Worm (Caenorhabditis elegans) whole organism, L1 larva: Measurements from ENCODE around the gene sre-52.
A peak's percentile ranks its signal among the peaks of the same experiment; 100 is the strongest.

Experiments
- C16A3.4 ChIP-seq: fragments of 150-350 bp; optimal IDR thresholded peaks from 2 replicates; lab custom pipeline; 2014; ENCODE audit warnings: missing biosample characterization, missing genetic modification characterization
- C34B4.2 ChIP-seq: sonication (generic microtip); optimal IDR thresholded peaks from 2 replicates; lab custom pipeline; 2017; ENCODE audit warnings: mild to moderate bottlenecking, missing genetic modification characterization, missing compliant biosample characterization
- F16B12.6 ChIP-seq: fragments of 150-350 bp; optimal IDR thresholded peaks from 2 replicates; lab custom pipeline; 2014; ENCODE audit warnings: missing biosample characterization, missing genetic modification characterization
- ama-1 ChIP-seq: fragments of 150-350 bp; optimal IDR thresholded peaks from 2 replicates; lab custom pipeline; 2014
- blmp-1 ChIP-seq: fragments of 150-350 bp; optimal IDR thresholded peaks from 2 replicates; lab custom pipeline; 2014; ENCODE audit warnings: missing biosample characterization, missing genetic modification characterization
- ceh-82 ChIP-seq, 3 experiments: fragments of 150-350 bp in 1 of 3; sonication (generic microtip) in 2 of 3; optimal IDR thresholded peaks; 2 replicates each; lab custom pipeline; 2014 to 2017; ENCODE audit warnings: missing biosample characterization in 3 of 3, missing genetic modification characterization in 3 of 3
- ceh-88 ChIP-seq: fragments of 200-800 bp; sonication (Bioruptor generic); IDR thresholded peaks from 2 replicates; pipeline ENCODE4 v1.3.6; 2022; ENCODE audit warnings: missing genetic modification characterization, missing compliant biosample characterization
- ceh-90 ChIP-seq: sonication (generic microtip); optimal IDR thresholded peaks from 2 replicates; lab custom pipeline; 2016; ENCODE audit warnings: missing genetic modification characterization, missing compliant biosample characterization
- ces-1 ChIP-seq: fragments of 150-350 bp; optimal IDR thresholded peaks from 2 replicates; lab custom pipeline; 2014; ENCODE audit warnings: missing biosample characterization, missing genetic modification reagents, missing genetic modification characterization
- dsc-1 ChIP-seq: sonication (generic microtip); optimal IDR thresholded peaks from 2 replicates; lab custom pipeline; 2016; ENCODE audit warnings: mild to moderate bottlenecking, missing genetic modification characterization, missing compliant biosample characterization
- efl-1 ChIP-seq, 4 experiments: fragments of 150-350 bp; optimal IDR thresholded peaks in 3 of 4; peaks in 1 of 4; 1 replicate in 1 of 4; 2 replicates in 3 of 4; lab custom pipeline; 2014; ENCODE audit warnings: missing biosample characterization in 2 of 4, missing genetic modification characterization in 2 of 4, missing genetic modification reagents in 2 of 4
- egl-13 ChIP-seq: sonication (generic microtip); optimal IDR thresholded peaks from 2 replicates; lab custom pipeline; 2016; ENCODE audit warnings: missing genotype, missing genetic modification reagents, missing genetic modification characterization, missing compliant biosample characterization
- egl-27 ChIP-seq, 2 experiments: fragments of 150-350 bp in 1 of 2; sonication (generic microtip); optimal IDR thresholded peaks; 3 replicates each; lab custom pipeline; 2017 to 2018; ENCODE audit warnings: missing biosample characterization in 2 of 2, missing genetic modification characterization in 2 of 2, missing genetic modification reagents in 2 of 2
- elt-2 ChIP-seq: sonication (generic microtip); optimal IDR thresholded peaks from 2 replicates; lab custom pipeline; 2016; ENCODE audit warnings: missing genetic modification characterization, mild to moderate bottlenecking, inconsistent platforms, missing compliant biosample characterization, missing genetic modification reagents
- elt-3 ChIP-seq, 6 experiments: fragments of 150-350 bp in 1 of 6; sonication (generic microtip); optimal IDR thresholded peaks; 2 replicates each; lab custom pipeline; 2017 to 2018; ENCODE audit warnings: missing biosample characterization in 6 of 6, missing genetic modification characterization in 6 of 6, inconsistent platforms in 1 of 6
- fkh-10 ChIP-seq: sonication (generic microtip); optimal IDR thresholded peaks from 2 replicates; lab custom pipeline; 2017; ENCODE audit warnings: missing biosample characterization, missing genetic modification reagents, missing genetic modification characterization
- fkh-8 ChIP-seq: sonication (generic microtip); optimal IDR thresholded peaks from 2 replicates; lab custom pipeline; 2016; ENCODE audit warnings: mild to moderate bottlenecking, missing genetic modification characterization, missing compliant biosample characterization
- fos-1 ChIP-seq: fragments of 150-350 bp; optimal IDR thresholded peaks from 2 replicates; lab custom pipeline; 2014; ENCODE audit warnings: missing biosample characterization, missing genetic modification characterization
- hlh-17 ChIP-seq: fragments of 200-800 bp; sonication (Bioruptor generic); optimal IDR thresholded peaks from 2 replicates; lab custom pipeline; 2018; ENCODE audit warnings: missing genetic modification characterization, mild to moderate bottlenecking, missing compliant biosample characterization, moderate library complexity, borderline replicate concordance
- hlh-4 ChIP-seq: sonication (generic microtip); optimal IDR thresholded peaks from 2 replicates; lab custom pipeline; 2016; ENCODE audit warnings: mild to moderate bottlenecking, missing genetic modification characterization, missing compliant biosample characterization
- lin-13 ChIP-seq: fragments of 150-350 bp; optimal IDR thresholded peaks from 2 replicates; lab custom pipeline; 2014; ENCODE audit warnings: missing biosample characterization, missing genetic modification reagents, missing genetic modification characterization
- lin-15B ChIP-seq: fragments of 150-350 bp; sonication (generic microtip); optimal IDR thresholded peaks from 3 replicates; lab custom pipeline; 2014; ENCODE audit warnings: missing biosample characterization, missing genetic modification characterization
- lin-35 ChIP-seq, 2 experiments: fragments of 150-350 bp; optimal IDR thresholded peaks; 2 replicates each; lab custom pipeline; 2014; ENCODE audit warnings: missing biosample characterization in 2 of 2, missing genetic modification characterization in 2 of 2, missing genetic modification reagents in 2 of 2
- lir-3 ChIP-seq: sonication (generic microtip); optimal IDR thresholded peaks from 2 replicates; lab custom pipeline; 2016; ENCODE audit warnings: mild to moderate bottlenecking, missing genetic modification characterization, moderate library complexity, missing compliant biosample characterization; ENCODE audit not compliant: poor library complexity
- lsy-2 ChIP-seq, 2 experiments: fragments of 150-350 bp; optimal IDR thresholded peaks; 2 replicates each; lab custom pipeline; 2014; ENCODE audit warnings: missing biosample characterization in 2 of 2, missing genetic modification characterization in 2 of 2
- mab-9 ChIP-seq: fragments of 200-800 bp; sonication (Bioruptor generic); IDR thresholded peaks from 2 replicates; pipeline ENCODE4 v1.3.6; 2022; ENCODE audit warnings: missing genetic modification reagents, missing genetic modification characterization, missing compliant biosample characterization
- mdl-1 ChIP-seq, 2 experiments: fragments of 150-350 bp; optimal IDR thresholded peaks; 2 replicates each; lab custom pipeline; 2014 to 2017; ENCODE audit warnings: missing biosample characterization in 2 of 2, missing genetic modification characterization in 2 of 2, inconsistent platforms in 1 of 2
- mef-2 ChIP-seq: fragments of 150-350 bp; optimal IDR thresholded peaks from 2 replicates; lab custom pipeline; 2014; ENCODE audit warnings: missing biosample characterization, missing genetic modification characterization
- mep-1 ChIP-seq: fragments of 150-350 bp; optimal IDR thresholded peaks from 2 replicates; lab custom pipeline; 2014; ENCODE audit warnings: missing biosample characterization, missing genetic modification characterization
- nhr-12 ChIP-seq: sonication (generic microtip); optimal IDR thresholded peaks from 2 replicates; lab custom pipeline; 2017; ENCODE audit warnings: missing biosample characterization, missing genetic modification characterization
- nhr-19 ChIP-seq: fragments of 200-800 bp; sonication (Bioruptor generic); conservative IDR thresholded peaks from 2 replicates; pipeline ENCODE4 v1.3.6; 2022; ENCODE audit warnings: missing genetic modification characterization, missing compliant biosample characterization
- nhr-237 ChIP-seq: fragments of 150-350 bp; optimal IDR thresholded peaks from 2 replicates; lab custom pipeline; 2014; ENCODE audit warnings: missing biosample characterization, missing genetic modification characterization
- nhr-71 ChIP-seq: sonication (generic microtip); optimal IDR thresholded peaks from 2 replicates; lab custom pipeline; 2016; ENCODE audit warnings: mild to moderate bottlenecking, missing genetic modification characterization, moderate library complexity, missing compliant biosample characterization
- nhr-77 ChIP-seq: fragments of 150-350 bp; optimal IDR thresholded peaks from 2 replicates; lab custom pipeline; 2014; ENCODE audit warnings: missing biosample characterization, missing genetic modification characterization
- pax-3 ChIP-seq: fragments of 200-800 bp; sonication (Bioruptor generic); optimal IDR thresholded peaks from 2 replicates; lab custom pipeline; 2018; ENCODE audit warnings: mild to moderate bottlenecking, missing genetic modification characterization, moderate library complexity, missing compliant biosample characterization
- pqm-1 ChIP-seq: sonication (generic microtip); optimal IDR thresholded peaks from 3 replicates; lab custom pipeline; 2017; ENCODE audit warnings: missing biosample characterization, missing genetic modification characterization
- rnt-1 ChIP-seq: sonication (generic microtip); optimal IDR thresholded peaks from 2 replicates; lab custom pipeline; 2016; ENCODE audit warnings: mild to moderate bottlenecking, missing genetic modification characterization, moderate library complexity, missing compliant biosample characterization
- snpc-4 ChIP-seq: fragments of 150-350 bp; optimal IDR thresholded peaks from 2 replicates; lab custom pipeline; 2014; ENCODE audit warnings: missing biosample characterization, missing genetic modification characterization
- snu-23 ChIP-seq: sonication (generic microtip); optimal IDR thresholded peaks from 2 replicates; lab custom pipeline; 2016; ENCODE audit warnings: missing genetic modification characterization, missing compliant biosample characterization
- sox-4 ChIP-seq: sonication (generic microtip); optimal IDR thresholded peaks from 2 replicates; lab custom pipeline; 2016; ENCODE audit warnings: missing genetic modification characterization, missing compliant biosample characterization
- sup-37 ChIP-seq: fragments of 200-800 bp; sonication (Bioruptor generic); optimal IDR thresholded peaks from 2 replicates; lab custom pipeline; 2018; ENCODE audit warnings: mild to moderate bottlenecking, missing genetic modification characterization, missing compliant biosample characterization
- swsn-7 ChIP-seq: sonication (generic microtip); optimal IDR thresholded peaks from 2 replicates; lab custom pipeline; 2016; ENCODE audit warnings: missing genetic modification characterization, missing compliant biosample characterization
- tbx-2 ChIP-seq: sonication (generic microtip); optimal IDR thresholded peaks from 2 replicates; lab custom pipeline; 2016; ENCODE audit warnings: missing genetic modification characterization, missing compliant biosample characterization
- tlp-1 ChIP-seq: fragments of 150-350 bp; optimal IDR thresholded peaks from 2 replicates; lab custom pipeline; 2014; ENCODE audit warnings: missing biosample characterization, missing genetic modification characterization
- unc-130 ChIP-seq: fragments of 150-350 bp; optimal IDR thresholded peaks from 2 replicates; lab custom pipeline; 2017; ENCODE audit warnings: missing biosample characterization, missing genetic modification characterization, inconsistent platforms
- unc-30 ChIP-seq: sonication (generic microtip); optimal IDR thresholded peaks from 2 replicates; lab custom pipeline; 2017; ENCODE audit warnings: missing biosample characterization, missing genetic modification characterization
- unc-98 ChIP-seq: fragments of 200-800 bp; sonication (Bioruptor generic); IDR thresholded peaks from 2 replicates; pipeline ENCODE4 v1.3.6; 2022; ENCODE audit warnings: missing genetic modification characterization, missing compliant biosample characterization
- vab-15 ChIP-seq: sonication (generic microtip); optimal IDR thresholded peaks from 2 replicates; lab custom pipeline; 2017; ENCODE audit warnings: missing genotype, mild to moderate bottlenecking, missing genetic modification characterization, missing compliant biosample characterization
- xbp-1 ChIP-seq: sonication (generic microtip); optimal IDR thresholded peaks from 2 replicates; lab custom pipeline; 2016; ENCODE audit warnings: missing genetic modification characterization, missing compliant biosample characterization
- zag-1 ChIP-seq: fragments of 150-350 bp; optimal IDR thresholded peaks from 2 replicates; lab custom pipeline; 2014; ENCODE audit warnings: missing biosample characterization, missing genetic modification characterization
- zip-4 ChIP-seq: fragments of 200-800 bp; sonication (Bioruptor generic); optimal IDR thresholded peaks from 2 replicates; lab custom pipeline; 2018; ENCODE audit warnings: mild to moderate bottlenecking, missing genetic modification characterization, moderate library complexity, missing compliant biosample characterization
- ztf-11 ChIP-seq, 2 experiments: sonication (generic microtip); optimal IDR thresholded peaks; 2 replicates each; lab custom pipeline; 2016 to 2017; ENCODE audit warnings: missing genetic modification characterization in 2 of 2, missing biosample characterization in 1 of 2, missing compliant biosample characterization in 1 of 2
- ztf-4 ChIP-seq: fragments of 150-350 bp; optimal IDR thresholded peaks from 2 replicates; lab custom pipeline; 2014; ENCODE audit warnings: missing biosample characterization, missing genetic modification characterization

Gene sre-52

ce11 chrII:12339152-12339551 is 3.6 kb downstream of the sre-52 start (continued):
- TF ChIP-seq pax-3 (tag; lab: Kevin White, UChicago) = peak; percentile 60
- TF ChIP-seq mep-1 (tag; lab: Kevin White, UChicago) = peak; percentile 80
- TF ChIP-seq nhr-237 (tag; lab: Kevin White, UChicago) = no peak
- no peak for TF ChIP-seq mab-9 (GFP tag; lab: Robert Waterston, UW)
- TF ChIP-seq ama-1 (lab: Kevin White, UChicago) = no peak
- TF ChIP-seq tlp-1 (tag; lab: Kevin White, UChicago) = no peak
- peak; percentile 77 for TF ChIP-seq blmp-1
- peak in 1 of 2 experiments; percentile 76 for TF ChIP-seq mdl-1 (tag; optimal IDR thresholded peaks at IDR 0.05; lab: Kevin White, UChicago)
- TF ChIP-seq nhr-12 (tag; lab: Kevin White, UChicago) = no peak
- peak; percentile 43 for TF ChIP-seq F16B12.6
- peak; percentile 7 for TF ChIP-seq lir-3 (tag; lab: Kevin White, UChicago)
- peak; percentile 91 to 95 for TF ChIP-seq lsy-2 (tag; optimal IDR thresholded peaks at IDR 0.05; lab: Kevin White, UChicago)
- peak; percentile 67 to 83 for TF ChIP-seq lin-35 (GFP tag; optimal IDR thresholded peaks at IDR 0.05; lab: Kevin White, UChicago)
- peak; percentile 76 for TF ChIP-seq efl-1 (optimal IDR thresholded peaks at IDR 0.05; lab: Kevin White, UChicago)
- peak; percentile 68 to 95 for TF ChIP-seq efl-1 (GFP tag; optimal IDR thresholded peaks at IDR 0.05 in 1 of 2; lab: Kevin White, UChicago)
- TF ChIP-seq zip-4 (GFP tag; lab: Kevin White, UChicago) = no peak
- peak; percentile 72 for TF ChIP-seq fkh-8 (tag; lab: Kevin White, UChicago)
- TF ChIP-seq tbx-2 (tag; lab: Kevin White, UChicago) = peak; percentile 75
- TF ChIP-seq snu-23 (GFP tag; lab: Kevin White, UChicago) = peak; percentile 85
- TF ChIP-seq fos-1 (tag; lab: Kevin White, UChicago) = peak; percentile 75
- TF ChIP-seq nhr-71 (tag; lab: Kevin White, UChicago) = peak; percentile 80
- peak; percentile 12 for TF ChIP-seq lin-15B (tag; lab: Kevin White, UChicago)
- no peak for TF ChIP-seq ceh-88 (GFP tag; lab: Robert Waterston, UW)
- peak; percentile 77 for TF ChIP-seq swsn-7
- no peak for TF ChIP-seq ceh-90 (tag; lab: Kevin White, UChicago)
- peak; percentile 80 for TF ChIP-seq rnt-1 (tag; lab: Kevin White, UChicago)
- TF ChIP-seq snpc-4 = peak; percentile 25
- TF ChIP-seq egl-13 (tag; lab: Kevin White, UChicago) = peak; percentile 20
- no peak for TF ChIP-seq C34B4.2 (tag; lab: Kevin White, UChicago)
- TF ChIP-seq lin-13 = peak; percentile 64
- no peak for TF ChIP-seq zag-1 (tag; lab: Kevin White, UChicago)
- TF ChIP-seq nhr-19 (GFP tag; lab: Robert Waterston, UW) = peak; percentile 62
- TF ChIP-seq C16A3.4 = peak; percentile 71
- no peak for TF ChIP-seq egl-27 (tag; optimal IDR thresholded peaks at IDR 0.05; lab: Kevin White, UChicago)
- no peak for TF ChIP-seq mef-2 (tag; lab: Kevin White, UChicago)
- TF ChIP-seq xbp-1 (tag; lab: Kevin White, UChicago) = peak; percentile 73
- peak; percentile 81 for TF ChIP-seq dsc-1 (tag; lab: Kevin White, UChicago)
- no peak for TF ChIP-seq hlh-4 (tag; lab: Kevin White, UChicago)
- TF ChIP-seq ces-1 (GFP tag; lab: Kevin White, UChicago) = no peak
- no peak for TF ChIP-seq unc-98 (GFP tag; lab: Robert Waterston, UW)
- peak; percentile 2 for TF ChIP-seq sox-4 (tag; lab: Kevin White, UChicago)
- no peak for TF ChIP-seq unc-30 (tag; lab: Kevin White, UChicago)
- peak; percentile 14 to 80 (median 47) for TF ChIP-seq ceh-82 (tag; optimal IDR thresholded peaks at IDR 0.05; lab: Kevin White, UChicago)
- no peak for TF ChIP-seq nhr-77 (tag; lab: Kevin White, UChicago)
- TF ChIP-seq fkh-10 (GFP tag; lab: Kevin White, UChicago) = peak; percentile 23
- TF ChIP-seq vab-15 (tag; lab: Kevin White, UChicago) = no peak
- peak in 2 of 6 experiments; percentile 22 to 27 for TF ChIP-seq elt-3 (tag; optimal IDR thresholded peaks at IDR 0.05; lab: Kevin White, UChicago)
- peak; percentile 57 for TF ChIP-seq unc-130 (tag; lab: Kevin White, UChicago)
- no peak for TF ChIP-seq sup-37 (GFP tag; lab: Kevin White, UChicago)
- TF ChIP-seq hlh-17 (GFP tag; lab: Kevin White, UChicago) = no peak
- no peak for TF ChIP-seq pqm-1 (tag; lab: Kevin White, UChicago)
- no peak for TF ChIP-seq ztf-4 (tag; lab: Kevin White, UChicago)
- peak in 1 of 2 experiments; percentile 25 for TF ChIP-seq ztf-11 (tag; optimal IDR thresholded peaks at IDR 0.05; lab: Kevin White, UChicago)
- TF ChIP-seq elt-2 = no peak
